Fruit fly (Drosophila melanogaster) Kc167 (cell line): Measurements from ENCODE around the gene daed.

Experiments
- Myc ChIP-seq: fragments of >200 bp; optimal IDR thresholded peaks from 2 replicates; lab custom pipeline; 2017; ENCODE audit warnings: missing external identifiers
- Sin3A ChIP-seq: fragments of >200 bp; optimal IDR thresholded peaks from 2 replicates; lab custom pipeline; 2018; ENCODE audit warnings: missing external identifiers
- h ChIP-seq: fragments of >200 bp; optimal IDR thresholded peaks from 3 replicates; lab custom pipeline; 2018; ENCODE audit warnings: missing external identifiers
- insv ChIP-seq: fragments of >200 bp; optimal IDR thresholded peaks from 3 replicates; lab custom pipeline; 2018; ENCODE audit warnings: missing external identifiers
- psq ChIP-seq: fragments of >200 bp; optimal IDR thresholded peaks from 2 replicates; lab custom pipeline; 2017; ENCODE audit warnings: missing external identifiers
- ttk ChIP-seq: sonication (Bioruptor generic); optimal IDR thresholded peaks from 2 replicates; lab custom pipeline; 2017; ENCODE audit warnings: missing external identifiers

The daed gene

DNA sequence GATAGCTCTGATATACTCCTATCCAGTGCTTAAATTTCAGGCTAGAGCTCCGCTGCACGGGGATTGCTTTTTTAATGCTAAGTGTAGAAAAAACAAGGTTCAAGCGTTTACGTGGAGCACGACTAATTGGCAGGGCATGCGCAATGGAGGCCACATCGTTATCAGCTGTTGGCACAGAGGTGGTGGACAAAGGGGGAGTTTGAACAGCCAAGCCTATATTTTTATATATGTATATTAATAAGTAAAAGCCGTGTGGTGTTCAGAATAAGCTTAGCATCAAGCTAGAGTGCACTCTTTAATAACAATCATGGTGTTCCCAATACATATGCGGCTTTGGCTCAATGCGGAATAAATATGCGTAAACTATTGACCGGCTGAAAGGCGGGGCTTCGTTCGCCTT, 3.6 kb downstream of the daed start, which contains the start of gene CG15385:
CG15385 (minus strand) TSS at position 94 of the 400 bp plus-strand sequence.
- TF ChIP-seq Myc (lab: Kevin White, UChicago) (no peak), Sin3A (lab: Kevin White, UChicago) (no peak), ttk (no peak), psq (no peak), h (lab: Kevin White, UChicago) (no peak), insv (lab: Kevin White, UChicago) (no peak)

dm6 chr2L:2209002-2209401, 7.1 kb downstream of the daed start, which contains the start of gene CG33124:
Gene CG33124 (minus strand): TSS chr2L:2209102.
- TF ChIP-seq insv (lab: Kevin White, UChicago) (no peak), psq (no peak), ttk (no peak), Sin3A (lab: Kevin White, UChicago) (no peak), h (lab: Kevin White, UChicago) (no peak), Myc (lab: Kevin White, UChicago) (no peak)

DNA sequence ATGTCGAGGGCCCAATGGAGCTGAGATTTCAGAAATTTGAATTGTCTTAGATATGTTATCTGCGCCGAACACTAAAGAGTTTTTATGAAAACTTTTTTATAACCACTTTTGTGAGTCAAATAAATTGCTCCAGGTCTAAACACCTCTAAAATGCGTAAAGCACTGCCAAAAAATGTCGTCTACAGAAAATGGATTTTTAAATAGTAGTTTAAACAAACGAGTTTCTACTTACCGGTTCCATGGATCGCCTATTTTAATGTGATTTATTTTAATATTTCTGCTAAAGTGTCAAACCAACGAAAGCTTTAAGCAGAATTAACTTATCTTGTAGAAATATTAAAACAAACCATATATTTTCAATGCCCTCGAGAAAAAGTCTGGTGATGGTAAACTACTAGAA, 10.0 kb downstream of the daed start, which contains the start of gene CG31668:
CG31668 (minus strand) TSS at position 101 of the 400 bp plus-strand sequence.
- no peak for TF ChIP-seq h (lab: Kevin White, UChicago)
- no peak for TF ChIP-seq psq
- no peak for TF ChIP-seq ttk
- TF ChIP-seq Myc (lab: Kevin White, UChicago): no peak
- TF ChIP-seq Sin3A (lab: Kevin White, UChicago): no peak
- TF ChIP-seq insv (lab: Kevin White, UChicago): no peak

DNA sequence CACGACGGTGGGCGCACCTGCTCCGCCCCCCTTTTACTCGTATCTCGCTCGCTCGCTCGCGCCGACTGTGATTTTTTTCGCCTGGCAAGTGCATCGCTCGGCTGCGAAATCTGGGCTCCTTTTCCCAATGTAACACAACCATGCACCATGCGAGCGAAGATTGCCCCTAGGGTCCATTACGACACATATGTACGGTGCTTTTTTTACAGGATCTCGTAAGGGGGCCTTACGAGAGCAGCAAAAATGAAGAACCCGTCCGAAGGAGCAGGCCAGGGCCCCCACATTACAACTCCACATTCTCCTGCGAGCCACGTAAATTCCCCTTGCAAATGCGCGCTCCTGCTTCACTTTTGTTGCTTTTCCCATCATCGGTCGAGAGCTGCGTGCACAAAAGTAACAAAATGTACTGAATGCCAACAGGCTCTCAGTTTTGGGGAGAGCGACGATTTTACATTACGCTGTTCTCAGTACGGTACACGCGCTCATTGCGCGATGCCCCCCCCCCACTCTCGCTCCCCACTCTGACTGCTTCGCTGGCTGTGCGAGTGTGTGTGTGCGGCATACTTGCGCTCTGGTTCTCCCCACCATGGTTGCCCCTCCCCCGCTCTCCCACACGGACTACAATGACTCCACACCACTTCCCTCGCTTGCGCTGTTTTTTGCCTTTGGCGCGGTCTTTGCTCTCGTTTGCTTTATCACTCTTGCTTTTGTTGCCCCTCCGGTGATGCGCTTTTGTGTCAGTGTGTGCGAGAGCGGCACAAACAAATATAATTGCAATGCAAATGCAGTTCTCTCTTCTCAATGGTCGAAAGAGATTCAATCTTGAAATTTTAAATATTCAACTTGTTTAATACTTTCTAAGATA, 13.0 kb downstream of the daed start:
- TF ChIP-seq ttk (no peak), Sin3A (lab: Kevin White, UChicago) (no peak), Myc (lab: Kevin White, UChicago) (no peak), h (lab: Kevin White, UChicago) (no peak), psq (no peak), insv (lab: Kevin White, UChicago) (no peak)

- TF ChIP-seq h (lab: Kevin White, UChicago) (no peak), Sin3A (lab: Kevin White, UChicago) (no peak), ttk (no peak), psq (no peak), Myc (lab: Kevin White, UChicago) (no peak), insv (lab: Kevin White, UChicago) (no peak)
Observed at dm6 chr2L:2202018-2202852, 13.9 kb downstream of the daed start.

- no peak for TF ChIP-seq ttk
- no peak for TF ChIP-seq Myc (lab: Kevin White, UChicago)
- no peak for TF ChIP-seq h (lab: Kevin White, UChicago)
- TF ChIP-seq Sin3A (lab: Kevin White, UChicago): no peak
- TF ChIP-seq insv (lab: Kevin White, UChicago): no peak
- no peak for TF ChIP-seq psq
Observed at dm6 chr2L:2201107-2201561, 15.0 kb downstream of the daed start.

DNA sequence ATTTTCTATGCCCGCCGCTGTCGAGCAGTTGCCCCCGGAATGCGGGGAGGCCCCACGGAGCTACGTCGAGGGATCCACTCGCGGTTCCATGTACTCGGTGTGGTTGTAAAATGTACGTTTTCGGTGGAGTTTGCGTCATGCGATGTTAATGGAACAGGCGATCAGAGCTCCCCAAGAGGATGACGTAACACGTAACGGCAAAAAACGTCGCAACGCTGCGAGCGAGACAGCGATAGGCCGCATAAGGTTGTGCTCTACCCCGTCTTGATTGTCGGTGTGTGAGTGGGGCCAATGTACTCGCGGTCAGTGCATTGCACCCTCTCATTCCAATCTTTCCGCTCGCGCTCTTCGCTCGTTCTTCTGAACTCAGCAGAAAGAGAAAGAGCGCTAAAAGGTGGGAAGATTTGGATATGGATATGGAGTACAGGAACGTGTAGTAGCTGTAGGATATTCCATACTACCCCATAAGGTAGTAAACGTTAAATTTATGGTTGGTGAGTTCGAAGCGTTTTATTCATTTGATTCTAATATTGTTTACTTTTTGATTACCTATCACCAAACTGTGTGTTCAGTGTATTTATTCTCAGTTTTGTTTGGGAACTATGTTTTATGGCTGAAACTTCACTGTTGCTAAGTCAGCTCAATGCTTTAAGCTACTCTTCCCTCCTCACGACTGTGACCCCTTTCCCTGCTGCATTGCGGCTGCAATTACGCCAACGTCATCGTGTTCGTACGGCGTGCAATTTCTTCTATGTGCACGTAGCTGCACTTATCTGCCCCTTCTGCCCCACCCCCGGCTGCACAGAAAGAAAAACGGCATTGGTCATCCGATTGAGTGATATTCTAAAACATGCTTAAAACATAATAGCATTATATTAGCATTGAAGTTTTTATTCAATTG, 15.7 kb downstream of the daed start:
- TF ChIP-seq h (lab: Kevin White, UChicago) (no peak), insv (lab: Kevin White, UChicago) (no peak), Myc (lab: Kevin White, UChicago) (no peak), psq (no peak), Sin3A (lab: Kevin White, UChicago) (no peak), ttk (no peak)

DNA sequence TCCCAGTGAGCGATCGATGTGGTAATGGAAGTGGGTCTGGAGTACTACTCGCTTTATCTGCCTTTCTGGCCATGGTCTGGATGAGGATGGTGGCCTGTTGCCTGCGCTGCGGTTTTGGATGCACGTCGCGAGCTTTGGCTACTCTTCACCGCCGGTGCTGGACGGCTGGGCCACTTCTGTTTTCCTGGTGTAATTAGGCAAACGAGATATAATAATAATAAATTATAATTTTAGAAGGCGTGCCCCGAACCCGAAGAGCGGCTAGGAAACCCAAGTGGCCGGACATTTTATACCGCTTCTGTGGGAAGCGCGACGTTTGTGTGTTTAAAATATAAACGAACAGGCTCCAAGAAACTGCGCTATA, 16.7 kb downstream of the daed start:
- no peak for TF ChIP-seq ttk
- TF ChIP-seq Sin3A (lab: Kevin White, UChicago): no peak
- no peak for TF ChIP-seq Myc (lab: Kevin White, UChicago)
- no peak for TF ChIP-seq insv (lab: Kevin White, UChicago)
- TF ChIP-seq h (lab: Kevin White, UChicago): no peak
- no peak for TF ChIP-seq psq

DNA sequence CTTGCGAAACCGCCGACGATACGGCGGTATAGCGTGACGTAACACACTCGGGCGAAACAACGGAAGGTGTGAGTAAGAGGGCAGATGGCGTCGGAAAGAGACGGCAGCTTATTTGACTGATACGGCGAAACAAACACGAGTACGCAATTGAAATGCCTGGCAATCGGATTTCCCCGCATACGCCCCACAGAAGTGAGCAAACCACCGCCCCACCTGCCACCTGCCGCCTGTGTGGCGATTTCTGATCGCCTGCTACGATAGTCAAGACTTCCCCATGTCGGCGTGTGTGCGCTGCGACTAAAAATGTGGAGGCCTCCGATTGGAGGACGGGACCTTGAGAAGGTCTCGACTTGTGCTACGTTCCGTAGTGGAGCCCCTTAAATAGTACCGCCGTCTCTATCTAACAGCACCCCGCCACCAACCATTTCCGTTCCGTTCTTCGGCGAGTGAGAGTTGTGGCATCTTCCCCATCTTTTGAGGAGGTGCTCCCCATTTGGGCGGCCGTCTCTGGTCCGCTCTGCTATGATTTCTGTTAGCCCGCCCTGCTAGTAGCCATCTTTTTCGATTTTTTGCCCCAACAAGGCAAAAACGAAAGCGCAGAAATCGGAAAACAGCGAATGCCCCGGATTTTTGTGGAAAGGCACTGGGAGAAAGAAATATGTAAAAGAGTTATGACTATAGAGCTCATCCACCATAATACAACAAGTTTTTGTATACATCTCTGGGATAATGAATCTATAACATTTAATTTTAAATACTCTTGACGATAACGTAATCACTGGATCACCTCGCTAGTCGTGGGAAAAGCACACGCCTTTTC, 17.3 kb downstream of the daed start:
- TF ChIP-seq insv (lab: Kevin White, UChicago): no peak

DNA sequence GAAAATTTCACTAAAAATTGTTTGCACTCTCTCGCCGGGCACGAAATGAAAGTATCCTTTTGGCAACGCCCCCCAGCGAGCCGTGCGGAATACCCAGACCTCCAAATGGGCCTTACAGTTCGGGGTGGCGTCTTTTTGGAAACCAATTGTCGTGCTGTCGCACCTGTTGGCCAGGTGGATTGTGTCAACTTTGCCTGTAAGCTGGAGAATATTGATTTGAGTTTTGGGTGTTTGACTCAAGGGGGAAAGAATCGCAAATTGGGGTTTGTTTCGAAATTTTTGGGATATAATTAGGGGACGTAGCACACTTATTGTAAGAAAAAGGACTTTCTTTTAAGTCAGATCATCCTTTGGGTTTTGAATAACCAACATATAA, 18.0 kb downstream of the daed start:
- TF ChIP-seq Sin3A (lab: Kevin White, UChicago) (no peak), insv (lab: Kevin White, UChicago) (no peak), ttk (no peak), Myc (lab: Kevin White, UChicago) (no peak), psq (no peak), h (lab: Kevin White, UChicago) (no peak)
